Worm (Caenorhabditis elegans) whole organism, L3 larva: Measurements from ENCODE around the gene B0410.1.

Experiments used
- R02D3.7 ChIP-seq: fragments of 150-350 bp; optimal IDR thresholded peaks from 2 replicates; lab custom pipeline; 2014; ENCODE audit warnings: missing biosample characterization, missing genetic modification characterization
- ceh-16 ChIP-seq: sonication (generic microtip); optimal IDR thresholded peaks from 2 replicates; lab custom pipeline; 2017; ENCODE audit warnings: missing biosample characterization, missing genetic modification characterization
- elt-2 ChIP-seq: sonication (generic microtip); optimal IDR thresholded peaks from 2 replicates; lab custom pipeline; 2016; ENCODE audit warnings: missing genetic modification reagents, mild to moderate bottlenecking, missing genetic modification characterization, missing compliant biosample characterization
- fkh-10 ChIP-seq: sonication (generic microtip); optimal IDR thresholded peaks from 2 replicates; lab custom pipeline; 2017; ENCODE audit warnings: missing biosample characterization, missing genetic modification reagents, missing genetic modification characterization
- fos-1 ChIP-seq: fragments of 150-350 bp; optimal IDR thresholded peaks from 2 replicates; lab custom pipeline; 2014; ENCODE audit warnings: missing biosample characterization, missing genetic modification characterization
- hmg-11 ChIP-seq: sonication (generic microtip); optimal IDR thresholded peaks from 2 replicates; lab custom pipeline; 2016; ENCODE audit warnings: missing genetic modification characterization, missing compliant biosample characterization
- jun-1 ChIP-seq: fragments of 150-350 bp; optimal IDR thresholded peaks from 2 replicates; lab custom pipeline; 2014; ENCODE audit warnings: missing biosample characterization, missing genetic modification reagents, missing genetic modification characterization
- mdl-1 ChIP-seq: fragments of 150-350 bp; optimal IDR thresholded peaks from 2 replicates; lab custom pipeline; 2014; ENCODE audit warnings: missing biosample characterization, missing genetic modification characterization
- mml-1 ChIP-seq: fragments of 150-350 bp; sonication (generic microtip); optimal IDR thresholded peaks from 3 replicates; lab custom pipeline; 2014; ENCODE audit warnings: missing biosample characterization, missing genetic modification characterization
- nhr-11 ChIP-seq: fragments of 150-350 bp; optimal IDR thresholded peaks from 2 replicates; lab custom pipeline; 2014; ENCODE audit warnings: missing biosample characterization, missing genetic modification characterization
- nhr-12 ChIP-seq: fragments of 150-350 bp; optimal IDR thresholded peaks from 2 replicates; lab custom pipeline; 2014; ENCODE audit warnings: missing biosample characterization, missing genetic modification characterization
- nhr-28 ChIP-seq: fragments of 150-350 bp; optimal IDR thresholded peaks from 2 replicates; lab custom pipeline; 2014; ENCODE audit warnings: missing biosample characterization, missing genetic modification characterization
- nhr-43 ChIP-seq: sonication (generic microtip); optimal IDR thresholded peaks from 2 replicates; lab custom pipeline; 2016; ENCODE audit warnings: mild to moderate bottlenecking, missing genetic modification characterization, missing compliant biosample characterization; ENCODE audit not compliant: poor library complexity, severe bottlenecking
- nhr-67 ChIP-seq: fragments of 150-350 bp; optimal IDR thresholded peaks from 2 replicates; lab custom pipeline; 2014; ENCODE audit warnings: missing biosample characterization, missing genetic modification characterization
- nhr-76 ChIP-seq: fragments of 150-350 bp; sonication (generic microtip); optimal IDR thresholded peaks from 5 replicates; lab custom pipeline; 2014; ENCODE audit warnings: missing biosample characterization, missing genetic modification characterization
- pha-4 ChIP-seq: fragments of 150-350 bp; optimal IDR thresholded peaks from 2 replicates; lab custom pipeline; 2014; ENCODE audit warnings: missing biosample characterization, missing genetic modification reagents, missing genetic modification characterization
- sea-2 ChIP-seq: fragments of 150-350 bp; sonication (generic microtip); optimal IDR thresholded peaks from 4 replicates; lab custom pipeline; 2014; ENCODE audit warnings: missing biosample characterization, missing genetic modification reagents, missing genetic modification characterization
- unc-62 ChIP-seq: fragments of 150-350 bp; sonication (generic microtip); optimal IDR thresholded peaks from 4 replicates; lab custom pipeline; 2014; ENCODE audit warnings: missing biosample characterization, missing genetic modification reagents, missing genetic modification characterization
- ztf-4 ChIP-seq: fragments of 150-350 bp; optimal IDR thresholded peaks from 2 replicates; lab custom pipeline; 2014; ENCODE audit warnings: missing biosample characterization, missing genetic modification characterization

Gene B0410.1

DNA sequence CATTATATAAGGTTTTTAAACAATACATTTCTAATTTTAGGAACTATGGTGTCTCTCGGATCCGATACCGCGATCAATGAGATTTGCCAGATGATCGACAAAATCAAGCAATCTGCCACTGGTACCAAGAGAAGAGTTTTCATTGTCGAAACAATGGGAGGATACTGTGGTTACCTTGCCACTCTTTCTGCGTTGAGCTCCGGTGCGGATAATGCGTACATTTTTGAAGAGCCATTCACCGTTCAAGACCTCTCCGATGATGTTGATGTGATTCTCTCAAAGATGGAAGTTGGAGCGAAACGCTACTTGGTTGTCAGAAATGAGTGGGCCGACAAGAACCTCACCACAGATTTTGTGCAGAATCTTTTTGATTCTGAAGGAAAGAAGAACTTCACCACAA, 49.2 kb downstream of the B0410.1 start:
- TF ChIP-seq fkh-10 (GFP tag; lab: Kevin White, UChicago) (no peak), pha-4 (tag; lab: Kevin White, UChicago) (no peak), hmg-11 (tag; lab: Kevin White, UChicago) (no peak), nhr-11 (tag; lab: Kevin White, UChicago) (no peak), nhr-28 (tag; lab: Kevin White, UChicago) (no peak), unc-62 (no peak), jun-1 (tag; lab: Kevin White, UChicago) (no peak), nhr-76 (no peak), ztf-4 (tag; lab: Kevin White, UChicago) (no peak), nhr-43 (tag; lab: Kevin White, UChicago) (no peak), mml-1 (tag; lab: Kevin White, UChicago) (no peak), mdl-1 (no peak), R02D3.7 (tag; lab: Kevin White, UChicago) (no peak), fos-1 (tag; lab: Kevin White, UChicago) (no peak), nhr-12 (tag; lab: Kevin White, UChicago) (no peak), sea-2 (no peak), ceh-16 (no peak), nhr-67 (tag; lab: Kevin White, UChicago) (no peak), elt-2 (no peak)
